Worm (Caenorhabditis elegans): ENCODE results near the gene F35G12.5.

Gene F35G12.5

DNA sequence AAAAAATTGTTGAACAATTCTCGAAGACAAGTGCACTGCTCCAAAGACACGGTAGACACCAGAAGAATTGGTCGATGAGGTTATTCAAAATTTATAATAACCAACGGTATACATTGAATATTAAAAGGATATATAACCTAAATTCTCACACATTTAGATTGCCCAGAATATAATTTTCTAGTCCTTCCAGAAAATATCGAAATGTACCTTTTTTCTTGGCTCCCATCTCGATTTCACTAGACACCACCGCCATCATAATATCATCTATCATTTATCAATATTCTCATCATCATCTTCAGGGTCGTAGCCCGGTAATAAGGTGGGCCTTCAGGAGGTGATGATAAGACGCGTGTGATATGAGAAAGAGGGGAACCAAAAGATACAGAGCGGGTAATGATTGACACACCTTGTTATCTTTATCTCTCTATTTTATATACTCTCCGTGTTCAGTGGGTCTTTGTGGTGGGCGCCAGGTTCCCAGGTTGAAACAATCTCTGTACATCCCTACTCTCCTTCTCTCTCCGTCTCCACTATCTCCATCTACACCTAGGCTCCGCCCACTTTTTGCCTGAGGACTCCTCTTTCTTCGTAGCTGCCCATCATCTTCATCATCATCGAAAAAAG, 16.3 kb downstream of the F35G12.5 start, which contains the start of gene mab-21:
TSS of gene mab-21 (plus strand) at position 615 of the 624 bp plus-strand sequence.
- TF ChIP-seq snpc-4 (GFP tag; optimal IDR thresholded peaks at IDR 0.05): no peak
- no peak for TF ChIP-seq snpc-4 (tag; optimal IDR thresholded peaks at IDR 0.05)
- no peak for TF ChIP-seq egl-44 (GFP tag; IDR thresholded peaks at IDR 0.05)
- 0 out of 2 replicates have a peak, but pooled peaks have one; percentile 15 for TF ChIP-seq nfyb-1 (GFP tag; IDR thresholded peaks at IDR 0.05)

DNA sequence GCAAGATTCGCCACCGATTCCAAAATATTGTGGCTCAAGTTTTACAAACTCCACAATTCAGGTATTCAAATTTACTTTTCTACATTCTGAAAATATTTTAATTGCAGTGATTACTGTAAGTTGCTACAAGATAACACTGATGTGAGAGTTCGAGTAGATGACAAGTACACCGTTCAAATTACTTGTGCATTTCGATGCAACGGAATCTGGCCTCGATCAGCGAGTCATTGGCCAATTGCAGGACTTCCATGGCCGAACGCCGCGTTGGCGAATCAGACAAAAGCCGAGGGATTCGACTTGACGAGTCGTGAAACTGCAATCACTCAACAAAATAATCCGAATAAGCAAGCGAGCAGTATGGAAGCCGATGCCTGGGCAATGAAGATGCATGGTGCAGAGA, 17.4 kb downstream of the F35G12.5 start:
- TF ChIP-seq nfyb-1 (GFP tag; IDR thresholded peaks at IDR 0.05) (0 out of 2 replicates have a peak, but pooled peaks have one; percentile 23), atf-7 (tag; optimal IDR thresholded peaks at IDR 0.05) (no peak)

DNA sequence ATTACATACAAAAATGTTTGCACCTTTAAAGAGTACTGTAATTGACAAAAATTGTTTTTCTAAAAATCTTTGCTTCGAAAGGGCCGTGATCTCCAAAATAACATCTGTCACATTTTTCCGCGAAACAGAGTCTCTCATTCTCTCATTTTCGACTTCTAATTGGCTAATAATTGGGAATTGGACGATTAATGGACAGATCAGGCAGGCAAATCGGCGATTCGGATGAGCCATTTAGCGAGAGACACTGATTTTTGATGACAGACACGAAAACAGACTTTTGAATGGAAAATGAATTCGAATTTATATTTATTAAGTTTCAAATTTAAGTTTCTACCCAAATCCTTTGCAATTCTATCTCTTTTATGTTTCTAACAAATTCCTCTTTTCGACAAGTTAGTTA, 19.9 kb downstream of the F35G12.5 start:
- no peak for TF ChIP-seq hmg-20 (GFP tag; IDR thresholded peaks at IDR 0.05)
- TF ChIP-seq ccch-3 (GFP tag; optimal IDR thresholded peaks at IDR 0.05): no peak
- TF ChIP-seq mel-28 (tag; optimal IDR thresholded peaks at IDR 0.05; ENCODE audit: borderline replicate concordance): no peak
- no peak for TF ChIP-seq hrde-1 (tag; optimal IDR thresholded peaks at IDR 0.05; ENCODE audit: borderline replicate concordance)
- TF ChIP-seq sptf-2 (GFP tag; optimal IDR thresholded peaks at IDR 0.05): no peak
- TF ChIP-seq him-1 (tag; optimal IDR thresholded peaks at IDR 0.05): no peak
- no peak for TF ChIP-seq hmg-1.2 (GFP tag; IDR thresholded peaks at IDR 0.05)
- no peak for TF ChIP-seq nhr-179 (tag; optimal IDR thresholded peaks at IDR 0.05)
- TF ChIP-seq C17E4.6 (GFP tag; IDR thresholded peaks at IDR 0.05): no peak
- no peak for TF ChIP-seq mes-4 (tag; optimal IDR thresholded peaks at IDR 0.05)
- no peak for TF ChIP-seq egrh-3 (GFP tag; IDR thresholded peaks at IDR 0.05)
- TF ChIP-seq nhr-80 (tag; optimal IDR thresholded peaks at IDR 0.05): no peak

DNA sequence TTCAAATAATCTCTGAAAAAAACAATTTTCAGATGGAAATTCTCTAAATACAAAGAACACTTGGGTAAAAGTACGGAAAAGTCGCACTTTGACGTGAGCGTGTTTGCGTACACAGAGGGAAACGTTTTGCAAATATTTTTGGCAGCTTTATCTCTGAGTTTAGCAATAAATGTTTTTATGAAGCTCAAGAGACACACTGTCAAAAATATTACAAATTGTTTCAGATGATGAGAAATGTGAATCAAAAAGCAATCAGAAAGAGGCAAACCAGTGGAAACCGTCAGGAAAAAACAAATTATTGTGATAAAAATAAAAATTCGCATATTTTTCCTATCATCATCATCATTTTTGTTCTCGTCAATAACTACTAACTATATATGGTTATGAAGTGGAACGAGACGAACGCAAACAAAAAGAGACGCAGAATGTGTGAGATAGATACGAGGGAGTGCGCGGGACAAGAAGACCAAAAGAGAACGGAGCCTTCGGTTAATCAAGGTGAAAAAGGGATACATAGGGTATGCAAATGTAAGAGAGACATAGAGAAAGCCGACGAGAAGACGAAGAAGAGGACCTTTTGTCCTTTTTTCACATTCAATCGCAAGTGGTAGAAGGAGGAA, 28.5 kb downstream of the F35G12.5 start, which contains the start of gene sel-2:
TSS of gene sel-2 (minus strand) at position 51 of the 620 bp plus-strand sequence.
- no peak for TF ChIP-seq T26A5.8 (tag; optimal IDR thresholded peaks at IDR 0.05)
- TF ChIP-seq attf-3 (GFP tag; conservative IDR thresholded peaks at IDR 0.05): no peak
- TF ChIP-seq hmg-1.2 (GFP tag; IDR thresholded peaks at IDR 0.05): peak; percentile 61; the same call in 1 of the 2 replicates
- no peak for TF ChIP-seq F33H1.4 (GFP tag; IDR thresholded peaks at IDR 0.05)
- no peak for TF ChIP-seq nhr-179 (tag; optimal IDR thresholded peaks at IDR 0.05)
- no peak for TF ChIP-seq lin-54 (GFP tag; optimal IDR thresholded peaks at IDR 0.05)
- no peak for TF ChIP-seq attf-5 (GFP tag; optimal IDR thresholded peaks at IDR 0.05)
- TF ChIP-seq Y56A3A.18 (GFP tag; IDR thresholded peaks at IDR 0.05): no peak

DNA sequence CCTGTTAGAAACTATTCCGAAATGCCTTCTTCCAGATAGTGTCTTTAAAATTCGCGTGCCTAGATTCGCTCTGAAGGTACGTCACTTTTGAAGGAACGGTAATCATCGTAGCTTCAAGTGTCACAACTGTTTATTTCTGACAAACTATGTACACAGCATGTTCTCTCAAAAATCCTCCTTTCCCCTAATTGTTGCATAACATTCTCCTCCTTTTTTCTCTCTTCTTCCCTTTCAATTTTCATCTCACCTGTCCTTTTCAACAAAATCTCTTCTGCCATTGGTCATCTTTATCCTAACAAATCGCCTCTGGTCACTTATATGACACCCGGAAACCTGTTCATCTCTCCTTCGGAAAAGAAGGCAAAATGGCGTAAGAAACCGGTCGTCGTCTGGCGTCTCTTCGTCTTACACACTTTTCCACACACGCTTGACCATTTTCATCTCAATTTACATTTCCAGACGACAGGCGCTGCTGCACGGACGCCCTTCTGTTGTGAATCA, 32.2 kb downstream of the F35G12.5 start, which contains the start of gene lips-3:
TSS of gene lips-3 (plus strand) at position 458 of the 501 bp plus-strand sequence.
- TF ChIP-seq lin-26 (GFP tag; IDR thresholded peaks at IDR 0.05): no peak
- no peak for TF ChIP-seq akir-1 (GFP tag; optimal IDR thresholded peaks at IDR 0.05)
- TF ChIP-seq somi-1 (GFP tag; optimal IDR thresholded peaks at IDR 0.05): no peak
- TF ChIP-seq lin-40 (tag; optimal IDR thresholded peaks at IDR 0.05): no peak
- no peak for TF ChIP-seq Y56A3A.18 (GFP tag; IDR thresholded peaks at IDR 0.05)
